Fruit fly (Drosophila melanogaster): Measurements from ENCODE around the gene CG45603.

CG45603 gene

DNA sequence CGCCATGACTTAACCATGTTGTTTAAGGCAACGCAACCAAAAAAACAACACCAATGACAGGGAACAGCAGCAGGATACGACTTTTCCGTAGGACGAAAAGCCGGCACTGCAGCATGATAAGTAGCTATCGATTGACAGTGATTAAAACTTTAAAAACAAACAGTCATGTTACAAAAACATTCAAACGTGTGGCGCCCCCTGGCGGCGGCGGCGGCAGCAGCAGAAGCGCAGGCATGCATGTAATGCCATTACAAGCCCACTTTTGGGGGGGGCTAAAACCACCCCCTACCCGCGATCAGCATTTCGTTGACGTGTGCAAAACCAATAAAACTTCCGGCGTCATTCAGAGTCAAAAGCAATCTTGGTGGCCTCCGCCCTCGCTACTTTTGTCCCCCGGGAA lies 18.0 kb downstream of the CG45603 start:
- TF ChIP-seq onecut (GFP tag; IDR thresholded peaks at IDR 0.05) (0 out of 2 replicates have a peak, but pooled peaks have one; percentile 16), vvl (GFP tag; IDR thresholded peaks at IDR 0.05) (no peak), CTCF (GFP tag; optimal IDR thresholded peaks at IDR 0.05) (peak; percentile 81), stwl (tag; optimal IDR thresholded peaks at IDR 0.05) (no peak), CG16813 (GFP tag; IDR thresholded peaks at IDR 0.05; ENCODE audit: partially characterized antibody) (no peak)

DNA sequence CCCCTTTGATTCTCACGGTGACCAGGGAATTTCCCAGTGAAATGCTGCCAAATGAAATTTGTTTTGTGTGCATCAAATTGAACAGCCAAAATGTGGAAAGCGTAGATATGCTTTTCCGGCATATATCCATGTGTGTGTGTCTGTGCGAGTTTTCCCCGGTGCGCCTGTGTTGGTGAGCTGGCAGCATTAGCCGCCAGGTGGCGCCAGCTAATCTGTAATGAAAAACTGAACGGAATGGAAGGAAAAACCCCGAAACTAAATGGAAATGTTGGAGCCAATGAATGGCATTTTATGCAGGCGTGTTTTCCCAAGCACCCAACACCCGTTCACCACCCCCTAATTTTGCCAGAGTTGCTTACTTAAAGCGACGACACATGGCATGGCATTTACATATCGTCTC lies 32.1 kb downstream of the CG45603 start:
- TF ChIP-seq bigmax (GFP tag; optimal IDR thresholded peaks at IDR 0.05) (no peak), cg (GFP tag; optimal IDR thresholded peaks at IDR 0.05) (no peak), dati (GFP tag; IDR thresholded peaks at IDR 0.05) (no peak), CTCF (GFP tag; optimal IDR thresholded peaks at IDR 0.05) (peak; percentile 78)
